Worm (Caenorhabditis elegans): ENCODE measurements around the gene ufd-2.
A peak's percentile ranks its signal among the peaks of the same experiment; 100 is the strongest.

The ufd-2 gene

DNA sequence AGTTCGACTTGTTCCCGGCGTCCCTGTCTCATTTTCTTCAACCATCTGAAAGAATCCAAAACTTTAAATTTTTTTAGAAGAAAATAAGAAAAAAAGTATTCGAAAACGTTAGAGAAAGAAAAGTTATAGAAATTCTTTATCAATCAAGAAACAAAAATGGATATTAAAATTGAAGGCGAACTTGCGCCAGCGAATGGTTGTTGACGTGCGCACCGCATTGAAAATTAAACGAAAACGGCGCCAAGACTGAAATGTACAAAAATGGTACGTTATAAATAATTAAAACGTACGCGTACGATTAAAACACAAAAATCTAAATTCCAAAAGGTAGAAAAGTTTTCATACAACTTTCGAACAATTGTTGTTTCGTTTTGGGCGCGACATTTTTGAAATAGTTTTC is 24.3 kb downstream of the ufd-2 start, which contains the start of gene K02C4.3 (continued):
- TF ChIP-seq C34B4.2 (tag; optimal IDR thresholded peaks at IDR 0.05) (no peak), alr-1 (tag; optimal IDR thresholded peaks at IDR 0.05; ENCODE audit: borderline replicate concordance) (no peak), ztf-4 (tag; optimal IDR thresholded peaks at IDR 0.05) (no peak), pax-3 (tag; optimal IDR thresholded peaks at IDR 0.05) (no peak), ceh-88 (GFP tag; IDR thresholded peaks at IDR 0.05) (no peak), rnt-1 (tag; optimal IDR thresholded peaks at IDR 0.05) (peak; percentile 72), jun-1 (tag; optimal IDR thresholded peaks at IDR 0.05) (peak; percentile 39), nhr-47 (tag; optimal IDR thresholded peaks at IDR 0.05) (peak; percentile 81), egl-13 (tag; optimal IDR thresholded peaks at IDR 0.05) (peak; percentile 44), ets-5 (GFP tag; IDR thresholded peaks at IDR 0.05) (no peak), fkh-4 (tag; optimal IDR thresholded peaks at IDR 0.05; ENCODE audit: borderline replicate concordance) (peak; percentile 12), xbp-1 (tag; optimal IDR thresholded peaks at IDR 0.05) (peak; percentile 74), fos-1 (tag; optimal IDR thresholded peaks at IDR 0.05) (peak; percentile 31), pag-3 (tag; optimal IDR thresholded peaks at IDR 0.05; ENCODE audit: borderline replicate concordance, insufficient read depth) (peak; percentile 4), ces-1 (GFP tag; optimal IDR thresholded peaks at IDR 0.05) (no peak), fkh-8 (tag; optimal IDR thresholded peaks at IDR 0.05) (peak; percentile 43), Y116A8C.19 (tag; optimal IDR thresholded peaks at IDR 0.05; ENCODE audit: borderline replicate concordance) (no peak), snu-23 (GFP tag; optimal IDR thresholded peaks at IDR 0.05) (peak; percentile 85), mep-1 (tag; optimal IDR thresholded peaks at IDR 0.05) (peak; percentile 87), unc-62 (GFP tag; optimal IDR thresholded peaks at IDR 0.05) (no peak), sox-4 (tag; optimal IDR thresholded peaks at IDR 0.05) (peak; percentile 14), ztf-11 (tag; optimal IDR thresholded peaks at IDR 0.05) (peak in 1 of 2 experiments; percentile 63), nhr-20 (tag; optimal IDR thresholded peaks at IDR 0.05) (peak; percentile 76), lsy-2 (tag; optimal IDR thresholded peaks at IDR 0.05) (peak; percentile 87 to 90), efl-3 (GFP tag; optimal IDR thresholded peaks at IDR 0.05) (no peak), nhr-11 (tag; optimal IDR thresholded peaks at IDR 0.05) (no peak), tbx-2 (tag; optimal IDR thresholded peaks at IDR 0.05) (peak; percentile 77), nhr-76 (tag; optimal IDR thresholded peaks at IDR 0.05) (no peak), lin-14 (GFP tag; optimal IDR thresholded peaks at IDR 0.05) (peak; percentile 75), lin-35 (GFP tag; optimal IDR thresholded peaks at IDR 0.05) (peak; percentile 87 to 95), dsc-1 (tag; optimal IDR thresholded peaks at IDR 0.05) (peak; percentile 78), swsn-7 (tag; optimal IDR thresholded peaks at IDR 0.05) (peak; percentile 76), isw-1 (GFP tag; IDR thresholded peaks at IDR 0.05) (peak; percentile 59), ceh-90 (tag; optimal IDR thresholded peaks at IDR 0.05) (no peak), nhr-77 (tag; optimal IDR thresholded peaks at IDR 0.05) (peak; percentile 33), aha-1 (tag; optimal IDR thresholded peaks at IDR 0.05) (no peak), zip-4 (GFP tag; optimal IDR thresholded peaks at IDR 0.05) (peak; percentile 28), nhr-19 (GFP tag; conservative IDR thresholded peaks at IDR 0.05) (peak; percentile 77), grh-1 (GFP tag; IDR thresholded peaks at IDR 0.05) (peak; percentile 37; the same call in 1 of the 2 replicates), dpl-1 (GFP tag; optimal IDR thresholded peaks at IDR 0.05) (peak; percentile 86 to 94 (median 93)), mef-2 (tag; optimal IDR thresholded peaks at IDR 0.05) (no peak), elt-3 (tag; optimal IDR thresholded peaks at IDR 0.05) (peak in 2 of 6 experiments; percentile 45 to 53), irx-1 (tag; optimal IDR thresholded peaks at IDR 0.05) (peak; percentile 71), ceh-82 (tag; optimal IDR thresholded peaks at IDR 0.05) (peak; percentile 51 to 66 (median 62)), nhr-71 (tag; optimal IDR thresholded peaks at IDR 0.05) (peak; percentile 85), ceh-63 (GFP tag; optimal IDR thresholded peaks at IDR 0.05) (no peak), pqm-1 (tag; optimal IDR thresholded peaks at IDR 0.05) (no peak), nhr-237 (tag; optimal IDR thresholded peaks at IDR 0.05) (no peak), zag-1 (tag; optimal IDR thresholded peaks at IDR 0.05) (no peak), blmp-1 (tag; optimal IDR thresholded peaks at IDR 0.05) (peak; percentile 76), nhr-84 (tag; optimal IDR thresholded peaks at IDR 0.05) (no peak)
